Worm (Caenorhabditis elegans) whole organism, L1 larva: ENCODE results near the gene che-2.

Experiments used
- ama-1 ChIP-seq: fragments of 150-350 bp; optimal IDR thresholded peaks from 2 replicates; lab custom pipeline; 2014
- elt-2 ChIP-seq: sonication (generic microtip); optimal IDR thresholded peaks from 2 replicates; lab custom pipeline; 2016; ENCODE audit warnings: missing genetic modification characterization, mild to moderate bottlenecking, inconsistent platforms, missing compliant biosample characterization, missing genetic modification reagents
- snu-23 ChIP-seq: sonication (generic microtip); optimal IDR thresholded peaks from 2 replicates; lab custom pipeline; 2016; ENCODE audit warnings: missing genetic modification characterization, missing compliant biosample characterization

DNA sequence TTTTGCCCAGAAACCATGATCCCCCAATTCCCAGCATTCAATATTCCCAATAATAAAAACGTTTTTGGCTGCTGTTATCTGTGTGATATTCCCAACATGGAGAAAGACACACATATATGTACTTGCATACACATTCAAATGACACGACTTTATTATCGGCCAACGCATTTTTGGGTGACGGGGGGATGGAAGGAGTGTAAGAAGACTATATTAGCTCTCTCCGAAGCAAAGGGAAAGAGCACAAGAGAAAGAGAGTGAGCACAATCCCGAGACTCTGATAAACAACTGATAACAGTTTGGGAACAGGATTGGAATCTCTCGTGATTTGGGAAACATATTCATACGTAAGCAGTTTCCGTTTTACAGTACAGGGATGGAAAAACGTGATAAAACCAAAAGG is 40.8 kb upstream of the che-2 start:
- TF ChIP-seq snu-23 (GFP tag; lab: Kevin White, UChicago) (no peak), ama-1 (lab: Kevin White, UChicago) (no peak), elt-2 (tag; lab: Kevin White, UChicago) (peak; percentile 92)
